Worm (Caenorhabditis elegans) whole organism, midembryonic: Measurements from ENCODE around the gene droe-4.

ENCODE experiments used
- T22C8.4 ChIP-seq: fragments of 200-800 bp; sonication (Bioruptor generic); IDR thresholded peaks from 2 replicates; pipeline ENCODE4 v1.3.6; 2022; ENCODE audit warnings: missing genetic modification characterization, missing compliant biosample characterization
- cog-1 ChIP-seq: sonication (generic microtip); optimal IDR thresholded peaks from 2 replicates; lab custom pipeline; 2016; ENCODE audit warnings: missing genetic modification characterization, missing compliant biosample characterization
- flt-1 ChIP-seq: fragments of 200-800 bp; sonication (Bioruptor generic); IDR thresholded peaks from 2 replicates; pipeline ENCODE4 v1.3.6; 2022; ENCODE audit warnings: missing genetic modification characterization, missing compliant biosample characterization
- klf-2 ChIP-seq: fragments of 200-800 bp; sonication (Bioruptor generic); conservative IDR thresholded peaks from 2 replicates; pipeline ENCODE4 v1.3.6; 2022; ENCODE audit warnings: missing genetic modification reagents, missing genetic modification characterization, missing compliant biosample characterization
- med-1 ChIP-seq: sonication (generic microtip); optimal IDR thresholded peaks from 2 replicates; lab custom pipeline; 2017; ENCODE audit warnings: missing genetic modification characterization, mild to moderate bottlenecking, missing compliant biosample characterization, antibody characterized with exemption, missing genetic modification reagents; ENCODE audit not compliant: insufficient read depth
- ref-1 ChIP-seq: fragments of 200-800 bp; sonication (Bioruptor generic); conservative IDR thresholded peaks from 2 replicates; pipeline ENCODE4 v1.3.6; 2022; ENCODE audit warnings: missing genetic modification reagents, missing genetic modification characterization, missing compliant biosample characterization
- tab-1 ChIP-seq: fragments of 200-800 bp; sonication (Bioruptor generic); IDR thresholded peaks from 2 replicates; pipeline ENCODE4 v1.3.6; 2022; ENCODE audit warnings: missing genetic modification characterization, missing compliant biosample characterization
- ztf-23 ChIP-seq: fragments of 200-800 bp; sonication (Bioruptor generic); IDR thresholded peaks from 2 replicates; pipeline ENCODE4 v1.3.6; 2022; ENCODE audit warnings: missing genetic modification reagents, missing genetic modification characterization, missing compliant biosample characterization
- ztf-29 ChIP-seq: fragments of 200-800 bp; sonication (Bioruptor generic); IDR thresholded peaks from 2 replicates; pipeline ENCODE4 v1.3.6; 2022; ENCODE audit warnings: missing genetic modification reagents, missing genetic modification characterization, missing compliant biosample characterization

DNA sequence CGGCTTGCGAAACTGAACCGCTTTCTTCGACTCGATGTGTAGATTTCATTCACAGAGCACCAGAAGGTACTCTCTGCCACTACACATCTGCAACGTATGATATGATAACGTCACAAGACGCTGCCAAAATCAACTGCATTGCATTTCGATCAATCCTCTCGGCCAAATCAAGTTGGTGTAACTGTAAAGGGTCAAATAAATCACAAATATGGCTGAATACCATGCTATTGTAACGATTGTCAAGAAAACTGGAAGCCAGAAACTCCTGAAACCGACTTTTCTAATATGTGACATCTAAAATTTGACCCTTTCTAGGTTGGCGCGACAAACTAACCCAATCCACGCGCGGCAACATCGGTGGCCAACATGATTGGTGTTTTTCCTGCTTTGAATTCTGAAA is 17.6 kb downstream of the droe-4 start:
- TF ChIP-seq tab-1 (no peak), flt-1 (GFP tag; lab: Robert Waterston, UW) (no peak), med-1 (GFP tag; lab: Kevin White, UChicago) (no peak), cog-1 (tag; lab: Kevin White, UChicago) (no peak), ztf-29 (GFP tag; lab: Robert Waterston, UW) (no peak), ref-1 (GFP tag; lab: Robert Waterston, UW) (no peak), ztf-23 (GFP tag; lab: Robert Waterston, UW) (no peak), T22C8.4 (GFP tag; lab: Robert Waterston, UW) (no peak), klf-2 (GFP tag; lab: Robert Waterston, UW) (no peak)
